Worm (Caenorhabditis elegans) whole organism, L4 larva: ENCODE results near the gene R03E9.2.

ENCODE experiments used
- ces-1 ChIP-seq: fragments of 150-350 bp; sonication (generic microtip); optimal IDR thresholded peaks from 4 replicates; lab custom pipeline; 2014; ENCODE audit warnings: missing biosample characterization, missing genetic modification reagents, missing genetic modification characterization
- daf-12 ChIP-seq: fragments of 150-350 bp; optimal IDR thresholded peaks from 2 replicates; lab custom pipeline; 2014; ENCODE audit warnings: missing biosample characterization, missing genetic modification reagents, missing genetic modification characterization
- egl-27 ChIP-seq: sonication (generic microtip); optimal IDR thresholded peaks from 3 replicates; lab custom pipeline; 2017; ENCODE audit warnings: missing biosample characterization, missing genetic modification reagents, missing genetic modification characterization
- fkh-10 ChIP-seq: fragments of 150-350 bp; optimal IDR thresholded peaks from 2 replicates; lab custom pipeline; 2014; ENCODE audit warnings: missing biosample characterization, missing genetic modification reagents, missing genetic modification characterization
- nhr-6 ChIP-seq: fragments of 150-350 bp; optimal IDR thresholded peaks from 2 replicates; lab custom pipeline; 2014; ENCODE audit warnings: missing biosample characterization, missing genetic modification characterization
- snpc-4 ChIP-seq: fragments of 150-350 bp; optimal IDR thresholded peaks from 2 replicates; lab custom pipeline; 2014; ENCODE audit warnings: missing biosample characterization, missing genetic modification characterization
- spr-1 ChIP-seq: sonication (generic microtip); optimal IDR thresholded peaks from 2 replicates; lab custom pipeline; 2016; ENCODE audit warnings: mild to moderate bottlenecking, missing genetic modification characterization, missing compliant biosample characterization
- unc-39 ChIP-seq: sonication (generic microtip); optimal IDR thresholded peaks from 2 replicates; lab custom pipeline; 2017; ENCODE audit warnings: missing biosample characterization, missing genetic modification characterization

- TF ChIP-seq spr-1 (no peak), daf-12 (tag; lab: Kevin White, UChicago) (no peak), ces-1 (GFP tag; lab: Kevin White, UChicago) (no peak), fkh-10 (no peak), nhr-6 (tag; lab: Kevin White, UChicago) (no peak), egl-27 (tag; lab: Kevin White, UChicago) (no peak), snpc-4 (no peak), unc-39 (tag; lab: Kevin White, UChicago) (no peak)
Measured at ce11 chrX:6725260-6725718, 7.8 kb downstream of the R03E9.2 start, which contains the start of gene slc-25A10.
